Fruit fly (Drosophila melanogaster) whole organism, wandering third instar larva: ENCODE data around the gene CG32428.

Experiments used
- Abd-B ChIP-seq: fragments of >200 bp; optimal IDR thresholded peaks from 2 replicates; lab custom pipeline; 2017; ENCODE audit warnings: missing biosample characterization, missing genetic modification characterization
- CG32264 ChIP-seq: fragments of 200-800 bp; sonication (Bioruptor generic); optimal IDR thresholded peaks from 2 replicates; lab custom pipeline; 2016; ENCODE audit warnings: missing biosample characterization, missing genetic modification characterization
- CG9705 ChIP-seq: fragments of 200-800 bp; sonication (Bioruptor generic); optimal IDR thresholded peaks from 2 replicates; lab custom pipeline; 2018; ENCODE audit warnings: missing biosample characterization, mild to moderate bottlenecking, missing genetic modification characterization
- CrebA ChIP-seq: fragments of 200-800 bp; sonication (Bioruptor generic); optimal IDR thresholded peaks from 2 replicates; lab custom pipeline; 2016; ENCODE audit warnings: missing biosample characterization, mild to moderate bottlenecking, missing genetic modification characterization, borderline replicate concordance
- Dfd ChIP-seq: fragments of >200 bp; optimal IDR thresholded peaks from 2 replicates; lab custom pipeline; 2017; ENCODE audit warnings: missing biosample characterization, missing genetic modification characterization
- Dif ChIP-seq: fragments of 200-275, 200-300 bp; sonication (Bioruptor generic); optimal IDR thresholded peaks from 2 replicates; lab custom pipeline; 2018; ENCODE audit warnings: missing biosample characterization, missing genetic modification characterization; ENCODE audit not compliant: partially characterized antibody
- GATAd ChIP-seq: sonication (Bioruptor generic); optimal IDR thresholded peaks from 2 replicates; lab custom pipeline; 2016; ENCODE audit warnings: missing biosample characterization, missing genetic modification characterization
- HLH106 ChIP-seq: fragments of 200-800 bp; optimal IDR thresholded peaks from 3 replicates; lab custom pipeline; 2019; ENCODE audit warnings: missing biosample characterization, mild to moderate bottlenecking, missing genetic modification characterization, moderate library complexity
- Hnf4 ChIP-seq: fragments of 200-800 bp; sonication (Bioruptor generic); optimal IDR thresholded peaks from 2 replicates; lab custom pipeline; 2016; ENCODE audit warnings: missing biosample characterization, mild to moderate bottlenecking, missing genetic modification characterization
- Hr78 ChIP-seq: fragments of >200 bp; optimal IDR thresholded peaks from 2 replicates; lab custom pipeline; 2017; ENCODE audit warnings: missing biosample characterization, missing genetic modification characterization
- Hr83 ChIP-seq: fragments of 200-300 bp; sonication (Bioruptor generic); optimal IDR thresholded peaks from 2 replicates; lab custom pipeline; 2016; ENCODE audit warnings: missing biosample characterization, mild to moderate bottlenecking, missing genetic modification characterization, moderate library complexity; ENCODE audit not compliant: poor library complexity, severe bottlenecking
- Jra ChIP-seq: sonication (Bioruptor generic); optimal IDR thresholded peaks from 2 replicates; lab custom pipeline; 2016; ENCODE audit warnings: missing biosample characterization, missing genetic modification characterization
- Mio ChIP-seq: sonication (Bioruptor generic); optimal IDR thresholded peaks from 2 replicates; lab custom pipeline; 2016; ENCODE audit warnings: missing biosample characterization, missing genetic modification characterization
- Myc ChIP-seq: fragments of >200 bp; optimal IDR thresholded peaks from 2 replicates; lab custom pipeline; 2017
- N ChIP-seq: fragments of >200 bp; optimal IDR thresholded peaks from 2 replicates; lab custom pipeline; 2018; ENCODE audit warnings: missing biosample characterization, missing external identifiers, missing genetic modification characterization
- OdsH ChIP-seq: fragments of 200-800 bp; sonication (Bioruptor generic); optimal IDR thresholded peaks from 2 replicates; lab custom pipeline; 2016; ENCODE audit warnings: missing biosample characterization, mild to moderate bottlenecking, missing genetic modification characterization
- Rel ChIP-seq, 2 experiments: fragments of 200-800 bp; sonication (Bioruptor generic) in 1 of 2; optimal IDR thresholded peaks; 2 replicates in 1 of 2; 3 replicates in 1 of 2; lab custom pipeline; 2016 to 2019; ENCODE audit warnings: mild to moderate bottlenecking in 2 of 2, missing biosample characterization in 2 of 2, missing genetic modification characterization in 2 of 2, moderate library complexity in 1 of 2
- Sp1 ChIP-seq: fragments of 200-800 bp; sonication (Bioruptor generic); optimal IDR thresholded peaks from 3 replicates; lab custom pipeline; 2019; ENCODE audit warnings: missing biosample characterization, mild to moderate bottlenecking, missing genetic modification characterization, moderate library complexity
- Vsx2 ChIP-seq: fragments of 200-300, 225-300 bp; sonication (Bioruptor generic); optimal IDR thresholded peaks from 2 replicates; lab custom pipeline; 2018; ENCODE audit warnings: missing biosample characterization, missing genetic modification characterization; ENCODE audit not compliant: partially characterized antibody
- br ChIP-seq: fragments of 200-800 bp; sonication (Bioruptor generic); optimal IDR thresholded peaks from 2 replicates; lab custom pipeline; 2016; ENCODE audit warnings: missing biosample characterization, missing genetic modification characterization
- brk ChIP-seq: fragments of 200-800 bp; sonication (Bioruptor generic); optimal IDR thresholded peaks from 2 replicates; lab custom pipeline; 2016; ENCODE audit warnings: missing biosample characterization, mild to moderate bottlenecking, missing genetic modification characterization
- dl ChIP-seq, 2 experiments: fragments of 175-275, 200-275 bp in 1 of 2; fragments of 200-275 bp in 1 of 2; sonication (Bioruptor generic); optimal IDR thresholded peaks; lab custom pipeline; 2018; ENCODE audit warnings: mild to moderate bottlenecking in 2 of 2, missing biosample characterization in 2 of 2, missing genetic modification characterization in 2 of 2, moderate library complexity in 2 of 2; ENCODE audit not compliant: partially characterized antibody in 2 of 2, insufficient read depth in 1 of 2
- dmrt93B ChIP-seq: fragments of 200-800 bp; sonication (Bioruptor generic); optimal IDR thresholded peaks from 2 replicates; lab custom pipeline; 2018; ENCODE audit warnings: missing biosample characterization, mild to moderate bottlenecking, missing genetic modification characterization
- dsf ChIP-seq: sonication (Bioruptor generic); optimal IDR thresholded peaks from 2 replicates; lab custom pipeline; 2016; ENCODE audit warnings: missing biosample characterization, missing genetic modification characterization, borderline replicate concordance
- ey ChIP-seq: fragments of 200-800 bp; sonication (Bioruptor generic); optimal IDR thresholded peaks from 2 replicates; lab custom pipeline; 2016; ENCODE audit warnings: missing biosample characterization, missing genetic modification characterization
- foxo ChIP-seq, 2 experiments: fragments of 200-800 bp; sonication (Bioruptor generic); optimal IDR thresholded peaks; 2 replicates in 1 of 2; 3 replicates in 1 of 2; lab custom pipeline; 2016 to 2017; ENCODE audit warnings: missing biosample characterization in 2 of 2, missing genetic modification characterization in 2 of 2
- fru ChIP-seq: fragments of 200-800 bp; sonication (Bioruptor generic); optimal IDR thresholded peaks from 3 replicates; lab custom pipeline; 2016; ENCODE audit warnings: missing biosample characterization, mild to moderate bottlenecking, missing genetic modification characterization
- h ChIP-seq: fragments of 200-800 bp; sonication (Bioruptor generic); optimal IDR thresholded peaks from 3 replicates; lab custom pipeline; 2016; ENCODE audit warnings: missing biosample characterization, mild to moderate bottlenecking, missing genetic modification characterization
- jim ChIP-seq: fragments of 175-275, 200-325 bp; sonication (Bioruptor generic); optimal IDR thresholded peaks from 2 replicates; lab custom pipeline; 2016; ENCODE audit warnings: missing biosample characterization, mild to moderate bottlenecking, missing genetic modification characterization
- lola ChIP-seq: fragments of >200 bp; optimal IDR thresholded peaks from 2 replicates; lab custom pipeline; 2017; ENCODE audit warnings: missing biosample characterization, missing genetic modification characterization
- pan ChIP-seq: fragments of >200 bp; optimal IDR thresholded peaks from 2 replicates; lab custom pipeline; 2017
- psq ChIP-seq: fragments of 200-800 bp; sonication (Bioruptor generic); optimal IDR thresholded peaks from 3 replicates; lab custom pipeline; 2017; ENCODE audit warnings: missing biosample characterization, mild to moderate bottlenecking, missing genetic modification characterization, moderate library complexity
- rgr ChIP-seq: fragments of 200-800 bp; sonication (Bioruptor generic); optimal IDR thresholded peaks from 3 replicates; lab custom pipeline; 2016; ENCODE audit warnings: missing biosample characterization, mild to moderate bottlenecking, missing genetic modification characterization
- sage ChIP-seq: fragments of 200-800 bp; sonication (Bioruptor generic); optimal IDR thresholded peaks from 2 replicates; lab custom pipeline; 2016; ENCODE audit warnings: missing biosample characterization, mild to moderate bottlenecking, missing genetic modification characterization
- sv ChIP-seq: fragments of 200-800 bp; sonication (Bioruptor generic); optimal IDR thresholded peaks from 3 replicates; lab custom pipeline; 2016; ENCODE audit warnings: missing biosample characterization, missing genetic modification characterization
- tai ChIP-seq: sonication (Bioruptor generic); optimal IDR thresholded peaks from 2 replicates; lab custom pipeline; 2016; ENCODE audit warnings: missing biosample characterization, missing genetic modification characterization
- woc ChIP-seq: sonication (Bioruptor generic); optimal IDR thresholded peaks from 2 replicates; lab custom pipeline; 2016; ENCODE audit warnings: missing biosample characterization, mild to moderate bottlenecking, missing genetic modification characterization

Gene CG32428

dm6 chr3L:20487649-20488048 lies 14.1 kb upstream of the CG32428 start:
- TF ChIP-seq HLH106 (tag; lab: Kevin White, UChicago): no peak
- TF ChIP-seq woc (GFP tag; lab: Kevin White, UChicago): no peak
- TF ChIP-seq Hnf4 (GFP tag; lab: Kevin White, UChicago): no peak
- no peak for TF ChIP-seq Mio
- TF ChIP-seq Dfd: no peak
- TF ChIP-seq dl (GFP tag; optimal IDR thresholded peaks at IDR 0.05; lab: Kevin White, UChicago; ENCODE audit: insufficient read depth in 1 of 2, partially characterized antibody in 2 of 2): no peak
- no peak for TF ChIP-seq GATAd
- TF ChIP-seq pan (lab: Kevin White, UChicago): no peak
- no peak for TF ChIP-seq Myc (lab: Kevin White, UChicago)
- no peak for TF ChIP-seq CrebA (GFP tag; lab: Kevin White, UChicago)
- TF ChIP-seq N (GFP tag; lab: Kevin White, UChicago): no peak
- TF ChIP-seq brk (GFP tag; lab: Kevin White, UChicago): no peak
- no peak for TF ChIP-seq Vsx2
- TF ChIP-seq OdsH (GFP tag; lab: Kevin White, UChicago): no peak
- no peak for TF ChIP-seq dmrt93B
- no peak for TF ChIP-seq sv
- no peak for TF ChIP-seq Sp1
- TF ChIP-seq Abd-B: no peak
- no peak for TF ChIP-seq br (GFP tag; lab: Kevin White, UChicago)

dm6 chr3L:20474789-20475208 lies 1.3 kb upstream of the CG32428 start:
- TF ChIP-seq h (peak; percentile 91), jim (peak; percentile 56), sage (GFP tag; lab: Kevin White, UChicago) (peak; percentile 71), HLH106 (tag; lab: Kevin White, UChicago) (peak; percentile 86), Vsx2 (no peak), Jra (peak; percentile 83), Hnf4 (GFP tag; lab: Kevin White, UChicago) (peak; percentile 93), foxo (GFP tag; optimal IDR thresholded peaks at IDR 0.05; lab: Kevin White, UChicago) (peak; percentile 54 to 96), lola (GFP tag; lab: Kevin White, UChicago) (no peak), CG9705 (GFP tag; lab: Kevin White, UChicago) (peak; percentile 76), ey (GFP tag; lab: Kevin White, UChicago) (peak; percentile 85), Sp1 (peak; percentile 87), tai (GFP tag; lab: Kevin White, UChicago) (peak; percentile 92), Rel (GFP tag; optimal IDR thresholded peaks at IDR 0.05; lab: Kevin White, UChicago) (peak; percentile 19), Rel (tag; optimal IDR thresholded peaks at IDR 0.05; lab: Kevin White, UChicago) (peak; percentile 75), dsf (GFP tag; lab: Kevin White, UChicago) (peak; percentile 53), Mio (peak; percentile 2), Dif (no peak), rgr (GFP tag; lab: Kevin White, UChicago) (peak; percentile 92), br (GFP tag; lab: Kevin White, UChicago) (peak; percentile 86), Hr83 (GFP tag; lab: Kevin White, UChicago) (peak; percentile 99), GATAd (peak; percentile 82), Hr78 (GFP tag; lab: Kevin White, UChicago) (no peak), dmrt93B (peak; percentile 68), Myc (lab: Kevin White, UChicago) (no peak), CG32264 (GFP tag; lab: Kevin White, UChicago) (peak; percentile 67), fru (GFP tag; lab: Kevin White, UChicago) (peak; percentile 83), psq (GFP tag; lab: Kevin White, UChicago) (peak; percentile 86), sv (peak; percentile 84), OdsH (GFP tag; lab: Kevin White, UChicago) (peak; percentile 88), Abd-B (no peak), brk (GFP tag; lab: Kevin White, UChicago) (peak; percentile 88), woc (GFP tag; lab: Kevin White, UChicago) (peak; percentile 82), CrebA (GFP tag; lab: Kevin White, UChicago) (no peak)
- TF ChIP-seq, all 38 proteins: peak for 26
